Fruit fly (Drosophila melanogaster) whole organism, embryonic: ENCODE measurements around the gene Arpc1.

Source experiments
- Atf6 ChIP-seq: fragments of 200-800 bp; sonication (Bioruptor generic); IDR thresholded peaks from 2 replicates; pipeline ENCODE4 v1.3.6; 2022; ENCODE audit warnings: missing biosample characterization, missing genetic modification characterization
- B-H2 ChIP-seq: fragments of 200-800 bp; sonication (Bioruptor generic); optimal IDR thresholded peaks from 2 replicates; lab custom pipeline; 2018; ENCODE audit warnings: missing biosample characterization, mild to moderate bottlenecking, missing genetic modification characterization
- Bdp1 ChIP-seq: fragments of 200-800 bp; sonication (Bioruptor generic); optimal IDR thresholded peaks from 3 replicates; lab custom pipeline; 2016; ENCODE audit warnings: missing biosample characterization, missing genetic modification characterization
- CG10209 ChIP-seq: fragments of 200-800 bp; sonication (Bioruptor generic); optimal IDR thresholded peaks from 3 replicates; lab custom pipeline; 2017; ENCODE audit warnings: missing biosample characterization, mild to moderate bottlenecking, missing genetic modification characterization, missing genetic modification reagents
- CG10274 ChIP-seq: fragments of 200-800 bp; sonication (Bioruptor generic); optimal IDR thresholded peaks from 3 replicates; lab custom pipeline; 2017; ENCODE audit warnings: missing biosample characterization, mild to moderate bottlenecking, missing genetic modification characterization
- CG10959 ChIP-seq: fragments of 200-800 bp; sonication (Bioruptor generic); IDR thresholded peaks from 2 replicates; pipeline ENCODE4 v1.3.6; 2022; ENCODE audit warnings: missing biosample characterization, missing genetic modification characterization
- CG11398 ChIP-seq: fragments of 200-800 bp; sonication (Bioruptor generic); optimal IDR thresholded peaks from 2 replicates; lab custom pipeline; 2016; ENCODE audit warnings: missing biosample characterization, missing genetic modification characterization
- CG1233 ChIP-seq: fragments of 200-800 bp; sonication (Bioruptor generic); optimal IDR thresholded peaks from 4 replicates; lab custom pipeline; 2018; ENCODE audit warnings: missing biosample characterization, mild to moderate bottlenecking, missing genetic modification characterization
- CG14710 ChIP-seq: fragments of 200-800 bp; sonication (Bioruptor generic); optimal IDR thresholded peaks from 3 replicates; lab custom pipeline; 2019; ENCODE audit warnings: missing biosample characterization, mild to moderate bottlenecking, missing genetic modification characterization, moderate library complexity
- CG16779 ChIP-seq: fragments of 200-800 bp; sonication (Bioruptor generic); IDR thresholded peaks from 2 replicates; pipeline ENCODE4 v1.3.6; 2022; ENCODE audit warnings: missing biosample characterization, missing genetic modification characterization
- CG17328 ChIP-seq: fragments of 200-800 bp; sonication (Bioruptor generic); IDR thresholded peaks from 2 replicates; pipeline ENCODE4 v1.3.6; 2022; ENCODE audit warnings: missing biosample characterization, missing genetic modification characterization
- CG17361 ChIP-seq: fragments of 200-800 bp; sonication (Bioruptor generic); IDR thresholded peaks from 3 replicates; pipeline ENCODE4 v1.3.6; 2022; ENCODE audit warnings: missing biosample characterization, missing genetic modification characterization
- CG18764 ChIP-seq: fragments of 200-800 bp; sonication (Bioruptor generic); optimal IDR thresholded peaks from 3 replicates; lab custom pipeline; 2016; ENCODE audit warnings: missing biosample characterization, missing genetic modification characterization
- CG34224 ChIP-seq: fragments of 200-800 bp; sonication (Bioruptor generic); IDR thresholded peaks from 3 replicates; pipeline ENCODE4 v1.3.6; 2022; ENCODE audit warnings: missing biosample characterization, missing genetic modification characterization; ENCODE audit not compliant: partially characterized antibody
- CG4282 ChIP-seq: fragments of 200-800 bp; sonication (Bioruptor generic); optimal IDR thresholded peaks from 2 replicates; lab custom pipeline; 2016; ENCODE audit warnings: missing biosample characterization, missing genetic modification characterization
- CG5245 ChIP-seq: fragments of 200-800 bp; sonication (Bioruptor generic); optimal IDR thresholded peaks from 3 replicates; lab custom pipeline; 2016; ENCODE audit warnings: missing biosample characterization, missing genetic modification characterization
- CG6854 ChIP-seq: fragments of 200-800 bp; sonication (Bioruptor generic); optimal IDR thresholded peaks from 3 replicates; lab custom pipeline; 2017; ENCODE audit warnings: missing biosample characterization, mild to moderate bottlenecking, missing genetic modification characterization
- CG7786 ChIP-seq: fragments of 200-800 bp; sonication (Bioruptor generic); optimal IDR thresholded peaks from 2 replicates; lab custom pipeline; 2016; ENCODE audit warnings: missing biosample characterization, missing genetic modification characterization
- CG9727 ChIP-seq: fragments of 200-800 bp; sonication (Bioruptor generic); optimal IDR thresholded peaks from 3 replicates; lab custom pipeline; 2017; ENCODE audit warnings: missing biosample characterization, mild to moderate bottlenecking, missing genetic modification characterization
- Camta ChIP-seq: fragments of 200-800 bp; sonication (Bioruptor generic); optimal IDR thresholded peaks from 2 replicates; lab custom pipeline; 2016; ENCODE audit warnings: missing biosample characterization, missing genetic modification characterization
- CoRest ChIP-seq: fragments of 200-800 bp; sonication (Bioruptor generic); optimal IDR thresholded peaks from 3 replicates; lab custom pipeline; 2018; ENCODE audit warnings: missing biosample characterization, mild to moderate bottlenecking, missing genetic modification characterization, moderate library complexity
- Dbx ChIP-seq: fragments of 200-800 bp; sonication (Bioruptor generic); IDR thresholded peaks from 3 replicates; pipeline ENCODE4 v1.3.6; 2022; ENCODE audit warnings: missing biosample characterization, missing genetic modification characterization
- GATAe ChIP-seq: fragments of 200-800 bp; sonication (Bioruptor generic); conservative IDR thresholded peaks from 2 replicates; pipeline ENCODE4 v1.3.6; 2022; ENCODE audit warnings: missing biosample characterization, missing genetic modification characterization
- HLH4C ChIP-seq: fragments of 200-800 bp; sonication (Bioruptor generic); IDR thresholded peaks from 3 replicates; pipeline ENCODE4 v1.3.6; 2022; ENCODE audit warnings: missing biosample characterization, missing genetic modification characterization; ENCODE audit not compliant: partially characterized antibody
- Hmr ChIP-seq: fragments of 200-800 bp; sonication (Bioruptor generic); optimal IDR thresholded peaks from 3 replicates; lab custom pipeline; 2017; ENCODE audit warnings: mild to moderate bottlenecking, missing biosample characterization, missing genetic modification reagents, missing genetic modification characterization
- Hmx ChIP-seq: fragments of 200-800 bp; sonication (Bioruptor generic); optimal IDR thresholded peaks from 2 replicates; lab custom pipeline; 2016; ENCODE audit warnings: missing biosample characterization, missing genetic modification characterization
- Lhr ChIP-seq: fragments of 200-800 bp; sonication (Bioruptor generic); optimal IDR thresholded peaks from 3 replicates; lab custom pipeline; 2017; ENCODE audit warnings: mild to moderate bottlenecking, missing biosample characterization, missing genetic modification reagents, missing genetic modification characterization
- MTF-1 ChIP-seq: fragments of 200-800 bp; sonication (Bioruptor generic); optimal IDR thresholded peaks from 2 replicates; lab custom pipeline; 2018; ENCODE audit warnings: missing biosample characterization, mild to moderate bottlenecking, missing genetic modification characterization, borderline replicate concordance
- Opbp ChIP-seq: fragments of 200-800 bp; sonication (Bioruptor generic); IDR thresholded peaks from 3 replicates; pipeline ENCODE4 v1.3.6; 2022; ENCODE audit warnings: missing biosample characterization, missing genetic modification characterization; ENCODE audit not compliant: partially characterized antibody
- Sry-δ ChIP-seq: fragments of 200-800 bp; sonication (Bioruptor generic); optimal IDR thresholded peaks from 2 replicates; lab custom pipeline; 2016; ENCODE audit warnings: missing biosample characterization, missing genetic modification characterization
- amos ChIP-seq: fragments of 200-800 bp; sonication (Bioruptor generic); IDR thresholded peaks from 2 replicates; pipeline ENCODE4 v1.3.6; 2022; ENCODE audit warnings: missing biosample characterization, missing genetic modification characterization; ENCODE audit not compliant: partially characterized antibody
- ase ChIP-seq: fragments of 200-800 bp; sonication (Bioruptor generic); IDR thresholded peaks from 3 replicates; pipeline ENCODE4 v1.3.6; 2022; ENCODE audit warnings: missing biosample characterization, missing genetic modification characterization
- ash1 ChIP-seq: fragments of 200-800 bp; sonication (Bioruptor generic); optimal IDR thresholded peaks from 2 replicates; lab custom pipeline; 2018; ENCODE audit warnings: missing biosample characterization, mild to moderate bottlenecking, missing genetic modification characterization
- eyg ChIP-seq: fragments of 200-800 bp; sonication (Bioruptor generic); optimal IDR thresholded peaks from 3 replicates; lab custom pipeline; 2016; ENCODE audit warnings: missing biosample characterization, missing genetic modification characterization
- grau ChIP-seq: fragments of 200-800 bp; optimal IDR thresholded peaks from 3 replicates; lab custom pipeline; 2019; ENCODE audit warnings: missing biosample characterization, mild to moderate bottlenecking, missing genetic modification characterization, moderate library complexity
- gsb ChIP-seq: fragments of 200-800 bp; sonication (Bioruptor generic); IDR thresholded peaks from 2 replicates; pipeline ENCODE4 v1.3.6; 2022; ENCODE audit warnings: missing biosample characterization, missing genetic modification characterization
- klu ChIP-seq: fragments of 200-800 bp; sonication (Bioruptor generic); IDR thresholded peaks from 2 replicates; pipeline ENCODE4 v1.3.6; 2022; ENCODE audit warnings: missing biosample characterization, missing genetic modification characterization
- nom ChIP-seq: fragments of 200-800 bp; sonication (Bioruptor generic); optimal IDR thresholded peaks from 2 replicates; lab custom pipeline; 2017; ENCODE audit warnings: missing biosample characterization, missing genetic modification characterization, mild to moderate bottlenecking, moderate library complexity, missing genetic modification reagents
- otp ChIP-seq: fragments of 200-800 bp; sonication (Bioruptor generic); IDR thresholded peaks from 3 replicates; pipeline ENCODE4, ENCODE4 v1.3.6; 2022; ENCODE audit warnings: missing biosample characterization, missing genetic modification characterization
- prd ChIP-seq, 3 experiments: fragments of >200 bp in 2 of 3; fragments of 200-800 bp in 1 of 3; sonication (Bioruptor generic) in 1 of 3; optimal IDR thresholded peaks in 2 of 3; IDR thresholded peaks in 1 of 3; 2 replicates in 2 of 3; 3 replicates in 1 of 3; pipeline versions ENCODE4 v1.3.6 to Lab custom; 2017 to 2022; ENCODE audit warnings: missing biosample characterization in 1 of 3, missing genetic modification characterization in 1 of 3
- repo ChIP-seq: fragments of 200-800 bp; sonication (Bioruptor generic); optimal IDR thresholded peaks from 2 replicates; lab custom pipeline; 2016; ENCODE audit warnings: missing biosample characterization, missing genetic modification characterization
- row ChIP-seq: fragments of 200-800 bp; sonication (Bioruptor generic); IDR thresholded peaks from 3 replicates; pipeline ENCODE4 v1.3.6; 2022; ENCODE audit warnings: missing biosample characterization, missing genetic modification characterization
- salm ChIP-seq: fragments of 200-800 bp; sonication (Bioruptor generic); optimal IDR thresholded peaks from 2 replicates; lab custom pipeline; 2018; ENCODE audit warnings: missing biosample characterization, mild to moderate bottlenecking, missing genetic modification characterization
- sisA ChIP-seq: fragments of 200-800 bp; sonication (Bioruptor generic); IDR thresholded peaks from 2 replicates; pipeline ENCODE4 v1.3.6; 2022; ENCODE audit warnings: missing biosample characterization, missing genetic modification characterization
- tna ChIP-seq: fragments of 200-800 bp; sonication (Bioruptor generic); IDR thresholded peaks from 2 replicates; pipeline ENCODE4 v1.3.6; 2022; ENCODE audit warnings: missing biosample characterization, missing genetic modification characterization; ENCODE audit not compliant: partially characterized antibody
- trh ChIP-seq: fragments of 200-800 bp; sonication (Bioruptor generic); optimal IDR thresholded peaks from 2 replicates; lab custom pipeline; 2016; ENCODE audit warnings: missing biosample characterization, missing genetic modification characterization
- wdn ChIP-seq: fragments of 200-800 bp; sonication (Bioruptor generic); IDR thresholded peaks from 2 replicates; pipeline ENCODE4 v1.3.6; 2022; ENCODE audit warnings: missing biosample characterization, missing genetic modification characterization
- zen ChIP-seq: fragments of 200-800 bp; sonication (Bioruptor generic); optimal IDR thresholded peaks from 3 replicates; lab custom pipeline; 2018; ENCODE audit warnings: missing biosample characterization, mild to moderate bottlenecking, missing genetic modification characterization, moderate library complexity
- zen2 ChIP-seq: fragments of 200-800 bp; sonication (Bioruptor generic); IDR thresholded peaks from 3 replicates; pipeline ENCODE4 v1.3.6; 2022; ENCODE audit warnings: missing biosample characterization, missing genetic modification characterization; ENCODE audit not compliant: partially characterized antibody

Arpc1 gene

DNA sequence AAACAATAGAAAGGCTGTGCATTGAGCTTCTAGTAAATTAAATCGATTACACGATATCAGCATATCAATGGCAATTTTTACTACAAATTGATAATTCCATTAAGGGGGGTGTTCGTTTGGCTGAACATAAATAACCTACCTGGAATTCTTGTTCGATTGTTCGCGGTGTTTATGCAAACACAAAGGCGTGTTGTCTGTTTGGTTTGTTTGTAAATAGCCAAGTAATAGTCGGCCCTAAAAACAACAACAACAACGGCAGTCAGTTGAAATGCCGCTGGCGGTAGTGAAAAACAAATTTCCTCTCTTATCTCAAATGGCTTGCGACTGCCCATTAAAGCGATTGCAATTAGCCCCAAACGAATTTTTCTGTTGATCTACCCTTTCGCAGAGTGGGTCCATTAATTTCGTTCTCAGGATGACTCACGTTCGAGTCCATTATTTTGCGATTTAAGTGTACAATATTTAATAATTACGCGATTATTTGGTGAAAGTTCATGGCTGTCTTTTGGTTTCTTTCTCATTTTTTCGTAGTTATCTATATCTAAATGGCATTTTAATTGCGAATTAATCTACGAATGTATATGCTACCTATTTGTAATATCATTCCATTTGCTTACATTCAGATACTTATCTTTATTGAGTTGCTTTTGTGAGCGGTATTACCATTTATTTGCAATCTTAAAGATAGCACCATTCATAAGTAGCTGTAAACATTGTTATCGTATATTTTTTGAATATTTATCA lies 9.3 kb upstream of the Arpc1 start (continued):
- no peak for TF ChIP-seq Opbp (GFP tag; lab: Robert Waterston, UW)
- TF ChIP-seq CG1233 (GFP tag; lab: Kevin White, UChicago): no peak
- no peak for TF ChIP-seq tna (GFP tag; lab: Robert Waterston, UW)
- peak; percentile 10 for TF ChIP-seq CoRest
- TF ChIP-seq Bdp1: peak; percentile 36
- peak; percentile 18 for TF ChIP-seq Hmr (GFP tag; lab: Kevin White, UChicago)
- no peak for TF ChIP-seq B-H2 (GFP tag; lab: Kevin White, UChicago)
- TF ChIP-seq otp (GFP tag; lab: Robert Waterston, UW): peak; percentile 5; the same call in 1 of the 3 replicates
- no peak for TF ChIP-seq klu (GFP tag; lab: Robert Waterston, UW)
- no peak for TF ChIP-seq CG14710 (tag; lab: Kevin White, UChicago)
- no peak for TF ChIP-seq Atf6 (GFP tag; lab: Robert Waterston, UW)
- TF ChIP-seq CG5245: no peak
- no peak for TF ChIP-seq CG10274 (GFP tag; lab: Kevin White, UChicago)
- no peak for TF ChIP-seq CG6854
- no peak for TF ChIP-seq ase (GFP tag; lab: Robert Waterston, UW)
- TF ChIP-seq Lhr (GFP tag; lab: Kevin White, UChicago): no peak
- no peak; the same call in 1 of the 2 replicates for TF ChIP-seq GATAe (GFP tag; lab: Robert Waterston, UW)
- TF ChIP-seq CG7786: no peak
- TF ChIP-seq CG9727 (GFP tag; lab: Kevin White, UChicago): peak; percentile 33
- TF ChIP-seq prd (optimal IDR thresholded peaks at IDR 0.05; lab: Kevin White, UChicago): no peak
- TF ChIP-seq prd (GFP tag; IDR thresholded peaks at IDR 0.05; lab: Robert Waterston, UW): no peak; the same call in 1 of the 3 replicates
- 0 out of 3 replicates have a peak, but pooled peaks have one; percentile 29 for TF ChIP-seq Dbx
- no peak for TF ChIP-seq HLH4C (GFP tag; lab: Robert Waterston, UW)
- TF ChIP-seq nom: no peak
- peak; percentile 10 for TF ChIP-seq Camta (GFP tag; lab: Kevin White, UChicago)
- TF ChIP-seq gsb (GFP tag; lab: Robert Waterston, UW): no peak
- no peak for TF ChIP-seq sisA
- no peak for TF ChIP-seq CG4282 (GFP tag; lab: Kevin White, UChicago)
- TF ChIP-seq CG10209 (GFP tag; lab: Kevin White, UChicago): peak; percentile 16
- no peak for TF ChIP-seq Sry-δ (GFP tag; lab: Kevin White, UChicago)
- TF ChIP-seq ash1 (GFP tag; lab: Kevin White, UChicago): no peak
- no peak for TF ChIP-seq zen (tag; lab: Kevin White, UChicago)
- no peak for TF ChIP-seq repo (GFP tag; lab: Kevin White, UChicago)
- peak; percentile 22 for TF ChIP-seq salm
- TF ChIP-seq CG17361 (GFP tag; lab: Robert Waterston, UW): no peak
- TF ChIP-seq CG34224 (GFP tag; lab: Robert Waterston, UW): no peak
- TF ChIP-seq row (GFP tag; lab: Robert Waterston, UW): peak; percentile 53
- no peak for TF ChIP-seq eyg (GFP tag; lab: Kevin White, UChicago)
- peak; percentile 40 for TF ChIP-seq grau (tag; lab: Kevin White, UChicago)
- TF ChIP-seq wdn (GFP tag; lab: Robert Waterston, UW): no peak
- no peak for TF ChIP-seq CG17328 (GFP tag; lab: Robert Waterston, UW)
- TF ChIP-seq trh: no peak
- peak; percentile 40 for TF ChIP-seq CG11398 (GFP tag; lab: Kevin White, UChicago)
- TF ChIP-seq CG18764 (GFP tag; lab: Kevin White, UChicago): no peak
- no peak for TF ChIP-seq zen2
- TF ChIP-seq Hmx: no peak
- TF ChIP-seq MTF-1 (GFP tag; lab: Kevin White, UChicago): peak; percentile 5
- TF ChIP-seq CG10959 (GFP tag; lab: Robert Waterston, UW): no peak
- no peak for TF ChIP-seq amos (GFP tag; lab: Robert Waterston, UW)
- TF ChIP-seq CG16779 (GFP tag; lab: Robert Waterston, UW): no peak
